Worm (Caenorhabditis elegans) whole organism, young adult: Measurements from ENCODE around the gene adh-1.

Experiments
- B0035.1 ChIP-seq: sonication (generic microtip); optimal IDR thresholded peaks from 2 replicates; lab custom pipeline; 2016; ENCODE audit warnings: missing genetic modification characterization, mild to moderate bottlenecking, missing compliant biosample characterization, missing genotype, missing genetic modification reagents
- B0261.1 ChIP-seq: sonication (generic microtip); optimal IDR thresholded peaks from 2 replicates; lab custom pipeline; 2016; ENCODE audit warnings: mild to moderate bottlenecking, missing genetic modification characterization, moderate library complexity, missing compliant biosample characterization
- B0336.3 ChIP-seq: fragments of 200-800 bp; sonication (Bioruptor generic); IDR thresholded peaks from 2 replicates; pipeline ENCODE4 v1.3.6; 2022; ENCODE audit warnings: missing genetic modification characterization, missing compliant biosample characterization
- D2030.7 ChIP-seq: fragments of 200-800 bp; sonication (Bioruptor generic); IDR thresholded peaks from 2 replicates; pipeline ENCODE4 v1.3.6; 2022; ENCODE audit warnings: missing genetic modification reagents, missing genetic modification characterization, missing compliant biosample characterization
- F37B4.10 ChIP-seq: fragments of 200-800 bp; sonication (Bioruptor generic); IDR thresholded peaks from 2 replicates; pipeline ENCODE4 v1.3.6; 2022; ENCODE audit warnings: missing genetic modification characterization, missing compliant biosample characterization
- F39B2.1 ChIP-seq: fragments of 200-800 bp; sonication (Bioruptor generic); IDR thresholded peaks from 2 replicates; pipeline ENCODE4 v1.3.6; 2022; ENCODE audit warnings: missing genetic modification reagents, missing genetic modification characterization, missing compliant biosample characterization
- F52B5.7 ChIP-seq: sonication (generic microtip); optimal IDR thresholded peaks from 2 replicates; lab custom pipeline; 2016; ENCODE audit warnings: mild to moderate bottlenecking, missing genetic modification characterization, missing compliant biosample characterization
- Y53G8AR.9 ChIP-seq: fragments of 200-800 bp; sonication (Bioruptor generic); conservative IDR thresholded peaks from 2 replicates; pipeline ENCODE4 v1.3.6; 2022; ENCODE audit warnings: missing genetic modification reagents, missing genetic modification characterization, missing compliant biosample characterization
- ZK185.1 ChIP-seq: sonication (generic microtip); optimal IDR thresholded peaks from 2 replicates; lab custom pipeline; 2016; ENCODE audit warnings: mild to moderate bottlenecking, missing genetic modification characterization, missing compliant biosample characterization; ENCODE audit not compliant: poor library complexity, severe bottlenecking
- akir-1 ChIP-seq: fragments of 200-800 bp; sonication (Bioruptor generic); optimal IDR thresholded peaks from 2 replicates; lab custom pipeline; 2018; ENCODE audit warnings: mild to moderate bottlenecking, missing genetic modification characterization, moderate library complexity, missing compliant biosample characterization
- ama-1 ChIP-seq, 3 experiments: fragments of 150-350 bp in 1 of 3; sonication (generic microtip) in 2 of 3; optimal IDR thresholded peaks; 2 replicates each; lab custom pipeline; 2014 to 2018; ENCODE audit warnings: missing biosample characterization in 2 of 3, missing genetic modification characterization in 2 of 3, missing genetic modification reagents in 2 of 3
- aptf-2 ChIP-seq: fragments of 200-800 bp; sonication (Bioruptor generic); conservative IDR thresholded peaks from 2 replicates; pipeline ENCODE4 v1.3.6; 2022; ENCODE audit warnings: missing genetic modification reagents, missing genetic modification characterization, missing compliant biosample characterization
- atf-7 ChIP-seq: sonication (generic microtip); optimal IDR thresholded peaks from 2 replicates; lab custom pipeline; 2017; ENCODE audit warnings: mild to moderate bottlenecking, missing genetic modification characterization, missing compliant biosample characterization
- athp-1 ChIP-seq: sonication (generic microtip); optimal IDR thresholded peaks from 2 replicates; lab custom pipeline; 2017; ENCODE audit warnings: mild to moderate bottlenecking, missing genetic modification characterization, missing compliant biosample characterization
- bed-1 ChIP-seq: fragments of 200-800 bp; sonication (Bioruptor generic); IDR thresholded peaks from 2 replicates; pipeline ENCODE4 v1.3.6; 2022; ENCODE audit warnings: missing genetic modification reagents, missing genetic modification characterization, missing compliant biosample characterization
- ceh-27 ChIP-seq: fragments of 200-800 bp; sonication (Bioruptor generic); optimal IDR thresholded peaks from 2 replicates; lab custom pipeline; 2018; ENCODE audit warnings: mild to moderate bottlenecking, missing genetic modification characterization, moderate library complexity, missing compliant biosample characterization
- chd-7 ChIP-seq: sonication (generic microtip); optimal IDR thresholded peaks from 2 replicates; lab custom pipeline; 2016; ENCODE audit warnings: mild to moderate bottlenecking, missing genetic modification characterization, moderate library complexity, missing compliant biosample characterization
- dox-1 ChIP-seq: fragments of 200-800 bp; sonication (Bioruptor generic); IDR thresholded peaks from 2 replicates; pipeline ENCODE4 v1.3.6; 2022; ENCODE audit warnings: missing genetic modification reagents, missing genetic modification characterization, missing compliant biosample characterization
- dpl-1 ChIP-seq: fragments of 150-350 bp; optimal IDR thresholded peaks from 2 replicates; lab custom pipeline; 2014; ENCODE audit warnings: missing biosample characterization, missing genetic modification reagents, missing genetic modification characterization
- efl-1 ChIP-seq: fragments of 150-350 bp; optimal IDR thresholded peaks from 2 replicates; lab custom pipeline; 2014; ENCODE audit warnings: missing biosample characterization, missing genetic modification reagents, missing genetic modification characterization
- fkh-3 ChIP-seq: sonication (generic microtip); optimal IDR thresholded peaks from 2 replicates; lab custom pipeline; 2016; ENCODE audit warnings: mild to moderate bottlenecking, missing genetic modification characterization, missing compliant biosample characterization
- hlh-12 ChIP-seq: sonication (generic microtip); optimal IDR thresholded peaks from 2 replicates; lab custom pipeline; 2016; ENCODE audit warnings: missing genetic modification characterization, missing compliant biosample characterization
- hsf-1 ChIP-seq: fragments of 200-800 bp; sonication (Bioruptor generic); IDR thresholded peaks from 2 replicates; pipeline ENCODE4 v1.3.6; 2022; ENCODE audit warnings: missing genetic modification reagents, missing genetic modification characterization, missing compliant biosample characterization
- lin-35 ChIP-seq, 3 experiments: fragments of 150-350 bp in 2 of 3; sonication (generic microtip) in 1 of 3; optimal IDR thresholded peaks; 2 replicates each; lab custom pipeline; 2014 to 2018; ENCODE audit warnings: missing biosample characterization in 3 of 3, missing genetic modification characterization in 3 of 3, missing genetic modification reagents in 3 of 3
- lin-54 ChIP-seq: fragments of 200-800 bp; sonication (Bioruptor generic); optimal IDR thresholded peaks from 2 replicates; lab custom pipeline; 2018; ENCODE audit warnings: mild to moderate bottlenecking, missing genetic modification characterization, missing compliant biosample characterization
- madf-3 ChIP-seq: fragments of 200-800 bp; sonication (Bioruptor generic); IDR thresholded peaks from 2 replicates; pipeline ENCODE4 v1.3.6; 2022; ENCODE audit warnings: missing genetic modification reagents, missing genetic modification characterization, missing compliant biosample characterization
- madf-6 ChIP-seq: fragments of 200-800 bp; sonication (Bioruptor generic); IDR thresholded peaks from 2 replicates; pipeline ENCODE4 v1.3.6; 2022; ENCODE audit warnings: missing genetic modification reagents, missing genetic modification characterization, missing compliant biosample characterization
- mxl-1 ChIP-seq: sonication (generic microtip); optimal IDR thresholded peaks from 2 replicates; lab custom pipeline; 2016; ENCODE audit warnings: missing genetic modification characterization, missing compliant biosample characterization
- pbrm-1 ChIP-seq: fragments of 200-800 bp; sonication (Bioruptor generic); IDR thresholded peaks from 2 replicates; pipeline ENCODE4 v1.3.6; 2022; ENCODE audit warnings: missing genetic modification reagents, missing genetic modification characterization, missing compliant biosample characterization
- rcor-1 ChIP-seq: fragments of 200-800 bp; sonication (Bioruptor generic); IDR thresholded peaks from 2 replicates; pipeline ENCODE4 v1.3.6; 2022; ENCODE audit warnings: missing genetic modification reagents, missing genetic modification characterization, missing compliant biosample characterization
- rpc-1 ChIP-seq, 2 experiments: fragments of 150-350 bp in 1 of 2; sonication (generic microtip) in 1 of 2; optimal IDR thresholded peaks; 2 replicates each; lab custom pipeline; 2014 to 2018; ENCODE audit warnings: missing biosample characterization in 1 of 2, missing genetic modification characterization in 1 of 2, missing genetic modification reagents in 1 of 2, missing genotype in 1 of 2
- sea-2 ChIP-seq: fragments of 200-800 bp; sonication (Bioruptor generic); IDR thresholded peaks from 2 replicates; pipeline ENCODE4 v1.3.6; 2022; ENCODE audit warnings: missing genetic modification characterization, missing compliant biosample characterization
- snpc-3.4 ChIP-seq: sonication (generic microtip); optimal IDR thresholded peaks from 2 replicates; lab custom pipeline; 2017; ENCODE audit warnings: missing genetic modification characterization, mild to moderate bottlenecking, missing compliant biosample characterization, antibody characterized with exemption, moderate library complexity, missing genotype, missing genetic modification reagents
- unc-62 ChIP-seq: fragments of 150-350 bp; optimal IDR thresholded peaks from 2 replicates; lab custom pipeline; 2014; ENCODE audit warnings: missing biosample characterization, missing genetic modification reagents, missing genetic modification characterization
- xnd-1 ChIP-seq: sonication (generic microtip); optimal IDR thresholded peaks from 2 replicates; lab custom pipeline; 2016; ENCODE audit warnings: missing genotype, missing genetic modification reagents, missing genetic modification characterization, missing compliant biosample characterization
- ztf-26 ChIP-seq: sonication (generic microtip); optimal IDR thresholded peaks from 2 replicates; lab custom pipeline; 2017; ENCODE audit warnings: missing genetic modification characterization, missing compliant biosample characterization
- ztf-6 ChIP-seq: fragments of 200-800 bp; sonication (Bioruptor generic); IDR thresholded peaks from 2 replicates; pipeline ENCODE4 v1.3.6; 2022; ENCODE audit warnings: missing genetic modification reagents, missing genetic modification characterization, missing compliant biosample characterization

adh-1 gene

DNA sequence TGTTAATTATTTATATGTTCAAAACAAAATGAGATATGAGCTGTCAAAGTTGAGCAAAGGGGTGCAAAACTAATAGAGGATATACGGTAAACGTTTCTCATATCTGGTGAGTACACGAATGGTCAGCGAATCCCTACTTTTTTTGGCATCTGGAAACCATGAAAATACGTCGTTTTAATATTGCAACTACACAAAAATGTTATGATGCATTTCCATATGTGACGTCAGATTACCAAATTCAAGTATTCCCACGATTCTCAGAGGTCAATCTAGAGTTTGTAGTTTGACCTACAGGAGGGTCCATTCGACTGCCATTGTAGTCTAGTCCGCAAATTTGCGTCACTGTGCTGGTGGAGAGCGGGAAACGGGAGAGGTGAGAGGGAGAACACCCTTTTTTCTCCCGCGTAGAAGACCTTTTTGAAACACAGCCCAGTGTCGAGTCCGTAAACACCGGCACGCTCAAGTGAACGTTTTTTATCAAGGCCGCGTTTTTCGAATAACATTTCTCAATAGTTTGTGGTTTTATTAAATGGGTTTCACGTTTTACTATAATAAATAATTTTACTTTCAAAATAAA lies 8.4 kb downstream of the adh-1 start (continued):
- TF ChIP-seq ceh-27 (peak; percentile 9), lin-54 (peak; percentile 64), ztf-26 (tag; lab: Kevin White, UChicago) (no peak), lin-35 (GFP tag; optimal IDR thresholded peaks at IDR 0.05; lab: Kevin White, UChicago) (peak in 1 of 3 experiments; percentile 32), ama-1 (optimal IDR thresholded peaks at IDR 0.05; lab: Kevin White, UChicago) (no peak), ama-1 (GFP tag; optimal IDR thresholded peaks at IDR 0.05; lab: Kevin White, UChicago) (no peak), snpc-3.4 (tag; lab: Kevin White, UChicago) (peak; percentile 36), efl-1 (peak; percentile 91), Y53G8AR.9 (GFP tag; lab: Robert Waterston, UW) (no peak), madf-3 (0 out of 2 replicates have a peak, but pooled peaks have one; percentile 62), ZK185.1 (tag; lab: Kevin White, UChicago) (no peak), dox-1 (peak; percentile 74; the same call in 1 of the 2 replicates), madf-6 (peak; percentile 88)

- TF ChIP-seq unc-62 = no peak
- no peak for TF ChIP-seq rpc-1 (optimal IDR thresholded peaks at IDR 0.05; lab: Kevin White, UChicago)
- no peak for TF ChIP-seq rpc-1 (tag; optimal IDR thresholded peaks at IDR 0.05; lab: Kevin White, UChicago)
- TF ChIP-seq chd-7 (tag; lab: Kevin White, UChicago) = no peak
- no peak for TF ChIP-seq hsf-1 (GFP tag; lab: Robert Waterston, UW)
- TF ChIP-seq ztf-6 (GFP tag; lab: Robert Waterston, UW) = no peak
- no peak for TF ChIP-seq D2030.7
- no peak for TF ChIP-seq F39B2.1 (GFP tag; lab: Robert Waterston, UW)
- no peak for TF ChIP-seq B0336.3 (GFP tag; lab: Robert Waterston, UW)
- TF ChIP-seq pbrm-1 (GFP tag; lab: Robert Waterston, UW) = no peak
- TF ChIP-seq sea-2 (GFP tag; lab: Robert Waterston, UW) = no peak
- no peak for TF ChIP-seq F52B5.7 (tag; lab: Kevin White, UChicago)
- TF ChIP-seq xnd-1 (tag; lab: Kevin White, UChicago) = no peak
- no peak for TF ChIP-seq bed-1 (GFP tag; lab: Robert Waterston, UW)
- no peak for TF ChIP-seq fkh-3
- TF ChIP-seq aptf-2 (GFP tag; lab: Robert Waterston, UW) = no peak
- no peak for TF ChIP-seq B0261.1 (tag; lab: Kevin White, UChicago)
- no peak for TF ChIP-seq rcor-1
- no peak for TF ChIP-seq dpl-1
These were observed 9.6 kb downstream of the adh-1 start for ce11 chrV:11897604-11898003.

ce11 chrV:11899149-11899548 lies 11.1 kb downstream of the adh-1 start, which contains the start of gene sma-1:
sma-1 (plus strand) TSS chrV:11899449.
- TF ChIP-seq lin-35 (GFP tag; optimal IDR thresholded peaks at IDR 0.05; lab: Kevin White, UChicago) (no peak), athp-1 (no peak), akir-1 (GFP tag; lab: Kevin White, UChicago) (no peak), B0035.1 (tag; lab: Kevin White, UChicago) (no peak), hlh-12 (no peak), D2030.7 (no peak), mxl-1 (tag; lab: Kevin White, UChicago) (no peak), F37B4.10 (GFP tag; lab: Robert Waterston, UW) (no peak), rcor-1 (no peak), dox-1 (no peak), atf-7 (tag; lab: Kevin White, UChicago) (no peak)
- TF ChIP-seq, all 124 proteins: peak for 0
